Fruit fly (Drosophila melanogaster): ENCODE data around the gene sowah.
A peak's percentile ranks its signal among the peaks of the same experiment; 100 is the strongest.

Gene sowah

dm6 chr3L:12529431-12530007 is 42.8 kb downstream of the sowah start (continued):
- TF ChIP-seq odd (GFP tag; optimal IDR thresholded peaks at IDR 0.05) (no peak), Eip74EF (GFP tag; optimal IDR thresholded peaks at IDR 0.05) (no peak), Blimp-1 (GFP tag; optimal IDR thresholded peaks at IDR 0.05) (peak; percentile 61), Sin3A (optimal IDR thresholded peaks at IDR 0.05) (no peak), kah (GFP tag; optimal IDR thresholded peaks at IDR 0.05) (no peak), eve (GFP tag; optimal IDR thresholded peaks at IDR 0.05) (no peak), CG9215 (GFP tag; IDR thresholded peaks at IDR 0.05) (no peak), Pdp1 (GFP tag; optimal IDR thresholded peaks at IDR 0.05) (peak in 1 of 2 experiments; percentile 40), CG2202 (tag; optimal IDR thresholded peaks at IDR 0.05) (peak; percentile 11), sima (GFP tag; optimal IDR thresholded peaks at IDR 0.05) (no peak), CG16813 (GFP tag; IDR thresholded peaks at IDR 0.05; ENCODE audit: partially characterized antibody) (no peak), z (GFP tag; IDR thresholded peaks at IDR 0.05) (no peak), CG8924 (tag; optimal IDR thresholded peaks at IDR 0.05) (peak; percentile 42), CG5953 (GFP tag; IDR thresholded peaks at IDR 0.05) (no peak), Lhr (GFP tag; optimal IDR thresholded peaks at IDR 0.05) (no peak), CG14860 (GFP tag; IDR thresholded peaks at IDR 0.05; ENCODE audit: partially characterized antibody) (no peak), CG2199 (GFP tag; IDR thresholded peaks at IDR 0.05) (no peak), al (GFP tag; IDR thresholded peaks at IDR 0.05) (no peak), gce (GFP tag; IDR thresholded peaks at IDR 0.05) (no peak), lilli (GFP tag; optimal IDR thresholded peaks at IDR 0.05) (peak; percentile 35), Dref (GFP tag; IDR thresholded peaks at IDR 0.05) (no peak), hth (optimal IDR thresholded peaks at IDR 0.05) (no peak), CkIIα-i1 (GFP tag; IDR thresholded peaks at IDR 0.05) (no peak), shn (GFP tag; optimal IDR thresholded peaks at IDR 0.05) (peak; percentile 54), CG17186 (GFP tag; optimal IDR thresholded peaks at IDR 0.05) (no peak), phol (tag; optimal IDR thresholded peaks at IDR 0.05) (peak; percentile 45), jumu (GFP tag; optimal IDR thresholded peaks at IDR 0.05) (no peak), HmgZ (tag; optimal IDR thresholded peaks at IDR 0.05) (no peak), CG13775 (GFP tag; optimal IDR thresholded peaks at IDR 0.05) (peak; percentile 15), CG14667 (GFP tag; IDR thresholded peaks at IDR 0.05) (peak; percentile 41; the same call in 1 of the 2 replicates), nmo (GFP tag; optimal IDR thresholded peaks at IDR 0.05) (peak; percentile 42), Kr (GFP tag; optimal IDR thresholded peaks at IDR 0.05) (no peak), ttk (GFP tag; IDR thresholded peaks at IDR 0.05) (peak; percentile 50; the same call in 1 of the 2 replicates), dysf (GFP tag; IDR thresholded peaks at IDR 0.05) (peak; percentile 40; the same call in 1 of the 3 replicates), Fer2 (tag; optimal IDR thresholded peaks at IDR 0.05) (no peak), mld (GFP tag; IDR thresholded peaks at IDR 0.05; ENCODE audit: partially characterized antibody) (no peak), br (optimal IDR thresholded peaks at IDR 0.05) (no peak), CG3838 (GFP tag; optimal IDR thresholded peaks at IDR 0.05) (no peak), yki (optimal IDR thresholded peaks at IDR 0.05) (no peak), CG18476 (GFP tag; optimal IDR thresholded peaks at IDR 0.05) (no peak), ara (GFP tag; IDR thresholded peaks at IDR 0.05) (peak; percentile 63), Hmr (GFP tag; optimal IDR thresholded peaks at IDR 0.05) (no peak), CG1832 (GFP tag; optimal IDR thresholded peaks at IDR 0.05) (no peak), sr (GFP tag; IDR thresholded peaks at IDR 0.05) (peak; percentile 76), CG1792 (GFP tag; optimal IDR thresholded peaks at IDR 0.05) (peak; percentile 7), dati (GFP tag; IDR thresholded peaks at IDR 0.05) (0 out of 2 replicates have a peak, but pooled peaks have one; percentile 38), CG9797 (GFP tag; optimal IDR thresholded peaks at IDR 0.05) (no peak), usp (GFP tag; optimal IDR thresholded peaks at IDR 0.05) (no peak), CG3407 (GFP tag; optimal IDR thresholded peaks at IDR 0.05) (peak; percentile 23), Sry-β (GFP tag; optimal IDR thresholded peaks at IDR 0.05) (no peak), CG15696 (tag; optimal IDR thresholded peaks at IDR 0.05) (peak; percentile 7), tx (GFP tag; optimal IDR thresholded peaks at IDR 0.05) (no peak)
